Worm (Caenorhabditis elegans) whole organism, L4 larva: ENCODE measurements around the gene K02G10.15.

ENCODE experiments used
- aly-2 ChIP-seq: sonication (generic microtip); optimal IDR thresholded peaks from 2 replicates; lab custom pipeline; 2018; ENCODE audit warnings: missing biosample characterization, missing genetic modification characterization
- ama-1 ChIP-seq: fragments of 150-350 bp; optimal IDR thresholded peaks from 2 replicates; lab custom pipeline; 2014; ENCODE audit warnings: inconsistent platforms, mixed read lengths
- dmd-6 ChIP-seq: fragments of 200-800 bp; sonication (Bioruptor generic); IDR thresholded peaks from 2 replicates; pipeline ENCODE4 v1.3.6; 2022; ENCODE audit warnings: missing genetic modification reagents, missing genetic modification characterization, missing compliant biosample characterization
- fkh-10 ChIP-seq: fragments of 150-350 bp; optimal IDR thresholded peaks from 2 replicates; lab custom pipeline; 2014; ENCODE audit warnings: missing biosample characterization, missing genetic modification reagents, missing genetic modification characterization
- hif-1 ChIP-seq, 2 experiments: sonication (generic microtip); optimal IDR thresholded peaks; 2 replicates each; lab custom pipeline; 2016 to 2017; ENCODE audit warnings: missing compliant biosample characterization in 2 of 2, missing genetic modification characterization in 2 of 2, missing genetic modification reagents in 2 of 2, missing genotype in 2 of 2, mild to moderate bottlenecking in 1 of 2
- lin-29 ChIP-seq: fragments of 200-800 bp; sonication (Bioruptor generic); IDR thresholded peaks from 2 replicates; pipeline ENCODE4 v1.3.6; 2022; ENCODE audit warnings: missing genetic modification reagents, missing genetic modification characterization, missing compliant biosample characterization
- lin-38 ChIP-seq: fragments of 200-800 bp; sonication (Bioruptor generic); IDR thresholded peaks from 2 replicates; pipeline ENCODE4 v1.3.6; 2022; ENCODE audit warnings: missing genetic modification reagents, missing genetic modification characterization, missing compliant biosample characterization
- nhr-102 ChIP-seq: sonication (generic microtip); optimal IDR thresholded peaks from 2 replicates; lab custom pipeline; 2016; ENCODE audit warnings: mild to moderate bottlenecking, missing genetic modification characterization, moderate library complexity, missing compliant biosample characterization
- nhr-76 ChIP-seq: fragments of 150-350 bp; optimal IDR thresholded peaks from 2 replicates; lab custom pipeline; 2014; ENCODE audit warnings: missing biosample characterization, missing genetic modification characterization
- nhr-77 ChIP-seq: fragments of 150-350 bp; optimal IDR thresholded peaks from 2 replicates; lab custom pipeline; 2014; ENCODE audit warnings: missing biosample characterization, missing genetic modification characterization
- rbr-2 ChIP-seq: sonication (generic microtip); optimal IDR thresholded peaks from 2 replicates; lab custom pipeline; 2016; ENCODE audit warnings: missing genotype, missing genetic modification characterization, missing compliant biosample characterization
- zip-2 ChIP-seq: fragments of 150-350 bp; optimal IDR thresholded peaks from 2 replicates; lab custom pipeline; 2014; ENCODE audit warnings: missing biosample characterization, missing genetic modification characterization
- ztf-11 ChIP-seq: fragments of 150-350 bp; optimal IDR thresholded peaks from 2 replicates; lab custom pipeline; 2014; ENCODE audit warnings: missing biosample characterization, missing genetic modification characterization

DNA sequence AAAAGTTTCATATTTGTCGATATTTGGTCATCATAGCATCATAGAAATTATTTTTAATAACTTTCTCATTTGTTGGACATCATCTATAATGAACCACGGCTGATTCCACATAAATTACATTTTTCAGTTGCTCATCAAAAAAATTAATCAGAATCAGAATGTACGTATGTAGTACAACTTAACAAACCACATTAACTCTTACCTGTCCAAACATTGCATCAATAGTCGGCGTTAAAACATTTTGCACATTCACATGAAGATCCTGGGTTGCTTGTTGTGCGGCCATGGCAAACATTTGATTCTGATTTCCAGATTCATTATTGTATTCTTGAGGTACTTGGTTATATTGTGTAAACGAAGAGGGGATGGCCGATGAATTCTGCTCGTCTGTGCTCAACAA is 24.2 kb downstream of the K02G10.15 start:
- TF ChIP-seq ztf-11 (no peak), zip-2 (no peak), nhr-102 (tag; lab: Kevin White, UChicago) (no peak), aly-2 (tag; lab: Kevin White, UChicago) (no peak), nhr-76 (tag; lab: Kevin White, UChicago) (no peak), hif-1 (tag; optimal IDR thresholded peaks at IDR 0.05; lab: Kevin White, UChicago) (no peak), rbr-2 (tag; lab: Kevin White, UChicago) (no peak), ama-1 (lab: Kevin White, UChicago) (no peak), fkh-10 (no peak), lin-29 (no peak), nhr-77 (tag; lab: Kevin White, UChicago) (no peak), lin-38 (GFP tag; lab: Robert Waterston, UW) (no peak), dmd-6 (GFP tag; lab: Robert Waterston, UW) (no peak)
